Fruit fly (Drosophila melanogaster) Kc167 (cell line): ENCODE results near the gene CG4983.

Source experiments
- Myc ChIP-seq: fragments of >200 bp; optimal IDR thresholded peaks from 2 replicates; lab custom pipeline; 2017; ENCODE audit warnings: missing external identifiers
- Sin3A ChIP-seq: fragments of >200 bp; optimal IDR thresholded peaks from 2 replicates; lab custom pipeline; 2018; ENCODE audit warnings: missing external identifiers
- h ChIP-seq: fragments of >200 bp; optimal IDR thresholded peaks from 3 replicates; lab custom pipeline; 2018; ENCODE audit warnings: missing external identifiers
- insv ChIP-seq: fragments of >200 bp; optimal IDR thresholded peaks from 3 replicates; lab custom pipeline; 2018; ENCODE audit warnings: missing external identifiers
- psq ChIP-seq: fragments of >200 bp; optimal IDR thresholded peaks from 2 replicates; lab custom pipeline; 2017; ENCODE audit warnings: missing external identifiers
- ttk ChIP-seq: sonication (Bioruptor generic); optimal IDR thresholded peaks from 2 replicates; lab custom pipeline; 2017; ENCODE audit warnings: missing external identifiers

Gene CG4983

DNA sequence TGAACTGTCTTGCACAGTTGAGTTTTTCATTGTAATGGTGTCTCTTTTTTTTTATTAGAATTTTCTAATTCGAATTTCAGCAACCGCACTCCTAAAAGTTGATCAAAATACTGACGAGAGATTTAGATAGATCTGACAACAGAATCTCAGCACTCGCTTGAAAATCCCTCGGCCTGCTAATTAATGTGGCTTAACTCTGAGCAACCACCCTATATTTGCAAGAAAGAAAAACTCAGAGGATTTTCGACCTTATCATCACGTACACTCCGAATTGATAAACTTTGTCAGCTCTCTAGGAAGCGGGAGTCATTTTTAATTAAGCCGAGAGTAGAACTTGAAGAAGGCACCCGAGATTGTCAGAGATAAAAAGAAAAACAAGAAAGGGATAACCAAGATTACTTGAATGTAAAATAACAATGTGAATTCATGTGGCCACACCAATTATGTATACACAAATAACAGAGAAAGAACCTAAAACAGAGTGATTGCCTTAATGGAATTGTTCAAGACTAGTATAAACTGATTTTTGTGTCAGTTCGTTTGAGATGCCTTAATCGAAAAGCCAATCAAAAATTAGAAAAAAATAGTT, at the start of gene CG4983, which contains the start of gene CG12307:
Gene CG4983 (plus strand): TSS at position 539 of the 589 bp plus-strand sequence.
Gene CG12307 (minus strand): TSS at position 101 of the 589 bp plus-strand sequence.
- no peak for TF ChIP-seq psq (lab: Kevin White, UChicago)
- no peak for TF ChIP-seq h (lab: Kevin White, UChicago)
- no peak for TF ChIP-seq insv (lab: Kevin White, UChicago)
- no peak for TF ChIP-seq ttk
- no peak for TF ChIP-seq Sin3A (lab: Kevin White, UChicago)
- no peak for TF ChIP-seq Myc (lab: Kevin White, UChicago)

dm6 chr2L:11611672-11612071, 40.6 kb upstream of the CG4983 start, which contains the start of gene spag4:
Gene spag4, minus strand, starts transcription at chr2L:11611772.
- TF ChIP-seq ttk (no peak), Sin3A (lab: Kevin White, UChicago) (no peak), psq (lab: Kevin White, UChicago) (no peak), Myc (lab: Kevin White, UChicago) (no peak), h (lab: Kevin White, UChicago) (no peak), insv (lab: Kevin White, UChicago) (no peak)

dm6 chr2L:11624190-11624589, 28.1 kb upstream of the CG4983 start:
- TF ChIP-seq h (lab: Kevin White, UChicago), result no peak
- TF ChIP-seq insv (lab: Kevin White, UChicago), result no peak
- TF ChIP-seq psq (lab: Kevin White, UChicago), result no peak
- TF ChIP-seq ttk, result no peak
- no peak for TF ChIP-seq Sin3A (lab: Kevin White, UChicago)

- TF ChIP-seq Sin3A (lab: Kevin White, UChicago) (no peak), Myc (lab: Kevin White, UChicago) (no peak), h (lab: Kevin White, UChicago) (no peak), ttk (no peak), psq (lab: Kevin White, UChicago) (no peak), insv (lab: Kevin White, UChicago) (no peak)
Measured at dm6 chr2L:11628292-11628691, 24.0 kb upstream of the CG4983 start.

- TF ChIP-seq Myc (lab: Kevin White, UChicago), result no peak
Measured at dm6 chr2L:11648739-11649138, 3.5 kb upstream of the CG4983 start, which contains the start of gene CG6614. Gene CG6614, minus strand, starts transcription at chr2L:11648839.

- TF ChIP-seq Sin3A (lab: Kevin White, UChicago) (no peak), psq (lab: Kevin White, UChicago) (no peak), insv (lab: Kevin White, UChicago) (no peak), Myc (lab: Kevin White, UChicago) (no peak), ttk (no peak)
Measured at dm6 chr2L:11657110-11657509, 4.9 kb downstream of the CG4983 start, which contains the start of gene CG43167. Gene CG43167, plus strand, starts transcription at chr2L:11657410.

DNA sequence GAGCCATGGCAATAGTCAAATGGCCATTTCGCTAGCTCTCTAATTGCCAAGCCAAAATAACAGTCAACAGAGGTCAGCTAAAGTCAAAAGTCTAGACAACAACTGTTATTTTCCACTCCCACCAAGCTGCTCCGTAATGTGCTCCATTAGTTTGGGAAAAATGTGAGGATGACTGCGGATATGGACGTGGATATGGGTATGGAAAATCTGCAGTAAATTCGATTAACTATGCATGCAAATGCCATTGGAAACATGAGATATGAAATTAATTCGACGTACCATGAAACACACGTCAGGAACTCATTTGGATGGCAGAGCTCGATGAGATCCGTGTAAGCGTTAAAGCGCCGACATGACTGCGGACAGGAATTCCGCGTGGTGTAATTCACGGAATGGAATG, 10.7 kb downstream of the CG4983 start, which contains the start of gene CG44477:
Gene CG44477 (plus strand): TSS at position 301 of the 400 bp plus-strand sequence.
- TF ChIP-seq psq (lab: Kevin White, UChicago), result no peak
- TF ChIP-seq insv (lab: Kevin White, UChicago), result no peak
- no peak for TF ChIP-seq ttk
- TF ChIP-seq h (lab: Kevin White, UChicago), result no peak
- TF ChIP-seq Myc (lab: Kevin White, UChicago), result no peak
- TF ChIP-seq Sin3A (lab: Kevin White, UChicago), result no peak

DNA sequence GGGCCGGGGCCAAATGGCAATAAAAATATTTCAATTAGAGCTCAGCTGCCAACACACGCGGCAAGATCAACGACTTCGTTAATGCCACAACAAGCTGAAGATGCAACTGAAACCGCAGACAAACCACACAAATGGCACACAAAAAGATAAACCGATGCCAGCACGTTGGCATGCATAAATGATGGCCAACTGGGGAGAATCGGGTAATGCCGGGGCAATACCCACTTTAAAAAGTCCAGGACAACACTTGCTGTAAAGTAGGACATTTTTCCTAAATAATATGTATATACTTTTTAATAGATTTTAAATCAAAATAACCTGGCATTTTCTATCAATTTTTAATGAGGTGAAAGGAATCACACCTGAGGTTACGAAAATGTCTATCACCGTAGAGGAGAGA, 42.3 kb downstream of the CG4983 start, which contains the start of gene CG4988:
Gene CG4988 (plus strand): TSS at position 301 of the 400 bp plus-strand sequence.
- TF ChIP-seq ttk (no peak), h (lab: Kevin White, UChicago) (no peak), Sin3A (lab: Kevin White, UChicago) (no peak), insv (lab: Kevin White, UChicago) (no peak), psq (lab: Kevin White, UChicago) (no peak), Myc (lab: Kevin White, UChicago) (no peak)

DNA sequence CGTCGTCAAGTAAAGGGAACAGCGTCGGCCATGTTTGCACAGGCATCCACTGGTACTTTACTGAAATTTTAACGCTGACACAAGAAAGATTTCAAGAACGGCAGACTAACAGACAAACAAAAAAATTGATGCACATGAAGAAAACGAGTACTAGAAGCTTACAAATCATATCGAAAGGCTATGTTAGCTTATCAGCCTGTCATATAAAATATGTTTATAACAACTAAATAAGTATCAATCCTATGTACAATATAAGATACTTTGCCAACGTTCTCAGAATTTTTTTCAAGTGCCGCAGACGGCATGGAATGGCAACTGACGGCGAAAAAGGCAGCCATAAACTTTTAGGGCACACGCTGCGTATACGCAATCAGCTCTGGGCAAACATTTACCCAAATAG, 49.6 kb downstream of the CG4983 start:
- no peak for TF ChIP-seq Myc (lab: Kevin White, UChicago)
- no peak for TF ChIP-seq ttk
- no peak for TF ChIP-seq h (lab: Kevin White, UChicago)
- no peak for TF ChIP-seq psq (lab: Kevin White, UChicago)
- no peak for TF ChIP-seq insv (lab: Kevin White, UChicago)
- TF ChIP-seq Sin3A (lab: Kevin White, UChicago), result no peak
